Worm (Caenorhabditis elegans) whole organism, late embryonic: ENCODE data around the gene K02F3.12.
A peak's percentile ranks its signal among the peaks of the same experiment; 100 is the strongest.

Source experiments
- K02D7.2 ChIP-seq: sonication (generic microtip); optimal IDR thresholded peaks from 2 replicates; lab custom pipeline; 2017; ENCODE audit warnings: mild to moderate bottlenecking, missing genetic modification characterization, missing compliant biosample characterization
- K09A11.1 ChIP-seq: sonication (generic microtip); optimal IDR thresholded peaks from 2 replicates; lab custom pipeline; 2017; ENCODE audit warnings: antibody characterized with exemption, mild to moderate bottlenecking, missing genetic modification characterization, missing compliant biosample characterization; ENCODE audit not compliant: insufficient read depth
- T23F11.4 ChIP-seq: fragments of 200-800 bp; sonication (Bioruptor generic); optimal IDR thresholded peaks from 2 replicates; lab custom pipeline; 2018; ENCODE audit warnings: mild to moderate bottlenecking, missing genetic modification characterization, missing compliant biosample characterization
- Y22D7AL.16 ChIP-seq: sonication (generic microtip); optimal IDR thresholded peaks from 2 replicates; lab custom pipeline; 2016; ENCODE audit warnings: missing genetic modification characterization, missing compliant biosample characterization
- ahr-1 ChIP-seq: sonication (generic microtip); optimal IDR thresholded peaks from 2 replicates; lab custom pipeline; 2016; ENCODE audit warnings: missing genetic modification characterization, missing compliant biosample characterization
- ceh-18 ChIP-seq: sonication (generic microtip); optimal IDR thresholded peaks from 2 replicates; lab custom pipeline; 2016; ENCODE audit warnings: missing genetic modification characterization, missing compliant biosample characterization
- ceh-19 ChIP-seq: fragments of 200-800 bp; sonication (Bioruptor generic); optimal IDR thresholded peaks from 2 replicates; lab custom pipeline; 2018; ENCODE audit warnings: mild to moderate bottlenecking, missing genetic modification characterization, missing compliant biosample characterization
- ceh-22 ChIP-seq: sonication (generic microtip); optimal IDR thresholded peaks from 2 replicates; lab custom pipeline; 2017; ENCODE audit warnings: missing biosample characterization, missing genetic modification characterization
- ceh-30 ChIP-seq: fragments of 150-350 bp; optimal IDR thresholded peaks from 2 replicates; lab custom pipeline; 2014; ENCODE audit warnings: missing biosample characterization, missing genetic modification characterization
- che-1 ChIP-seq: sonication (generic microtip); optimal IDR thresholded peaks from 2 replicates; lab custom pipeline; 2016; ENCODE audit warnings: mild to moderate bottlenecking, missing genetic modification characterization, missing compliant biosample characterization
- dmd-4 ChIP-seq: sonication (generic microtip); optimal IDR thresholded peaks from 2 replicates; lab custom pipeline; 2016; ENCODE audit warnings: borderline replicate concordance, missing genetic modification characterization, missing compliant biosample characterization
- elt-4 ChIP-seq: sonication (generic microtip); optimal IDR thresholded peaks from 2 replicates; lab custom pipeline; 2016; ENCODE audit warnings: missing genetic modification characterization, missing compliant biosample characterization
- ets-4 ChIP-seq: sonication (generic microtip); optimal IDR thresholded peaks from 2 replicates; lab custom pipeline; 2016; ENCODE audit warnings: missing genetic modification characterization, missing compliant biosample characterization
- fkh-10 ChIP-seq: fragments of 150-350 bp; optimal IDR thresholded peaks from 2 replicates; lab custom pipeline; 2014; ENCODE audit warnings: missing biosample characterization, missing genetic modification reagents, missing genetic modification characterization
- fkh-6 ChIP-seq: sonication (generic microtip); optimal IDR thresholded peaks from 2 replicates; lab custom pipeline; 2016; ENCODE audit warnings: missing genetic modification characterization, missing compliant biosample characterization
- gmeb-2 ChIP-seq: sonication (generic microtip); optimal IDR thresholded peaks from 2 replicates; lab custom pipeline; 2016; ENCODE audit warnings: missing genetic modification characterization, inconsistent platforms, missing compliant biosample characterization
- hlh-13 ChIP-seq: fragments of 200-800 bp; sonication (Bioruptor generic); optimal IDR thresholded peaks from 2 replicates; lab custom pipeline; 2018; ENCODE audit warnings: mild to moderate bottlenecking, missing genetic modification characterization, missing compliant biosample characterization
- madf-2 ChIP-seq: sonication (generic microtip); optimal IDR thresholded peaks from 2 replicates; lab custom pipeline; 2017; ENCODE audit warnings: missing genetic modification characterization, missing compliant biosample characterization
- mec-3 ChIP-seq: sonication (generic microtip); optimal IDR thresholded peaks from 2 replicates; lab custom pipeline; 2016; ENCODE audit warnings: borderline replicate concordance, missing genetic modification characterization, missing compliant biosample characterization
- nfya-1 ChIP-seq: sonication (generic microtip); optimal IDR thresholded peaks from 2 replicates; lab custom pipeline; 2017; ENCODE audit warnings: missing genetic modification characterization, mild to moderate bottlenecking, missing compliant biosample characterization, antibody characterized with exemption, moderate library complexity
- nhr-11 ChIP-seq: fragments of 150-350 bp; optimal IDR thresholded peaks from 2 replicates; lab custom pipeline; 2014; ENCODE audit warnings: missing biosample characterization, missing genetic modification characterization
- npax-4 ChIP-seq: sonication (generic microtip); optimal IDR thresholded peaks from 2 replicates; lab custom pipeline; 2016; ENCODE audit warnings: missing genetic modification characterization, missing compliant biosample characterization
- odd-2 ChIP-seq: sonication (generic microtip); optimal IDR thresholded peaks from 2 replicates; lab custom pipeline; 2017; ENCODE audit warnings: antibody characterized with exemption, mild to moderate bottlenecking, missing genetic modification characterization, missing compliant biosample characterization
- pat-9 ChIP-seq: fragments of 200-800 bp; sonication (Bioruptor generic); optimal IDR thresholded peaks from 2 replicates; lab custom pipeline; 2018; ENCODE audit warnings: mild to moderate bottlenecking, missing genetic modification characterization, moderate library complexity, missing compliant biosample characterization
- pha-2 ChIP-seq: sonication (generic microtip); optimal IDR thresholded peaks from 2 replicates; lab custom pipeline; 2017; ENCODE audit warnings: mild to moderate bottlenecking, missing genetic modification characterization, missing compliant biosample characterization
- pros-1 ChIP-seq: fragments of 150-350 bp; optimal IDR thresholded peaks from 2 replicates; lab custom pipeline; 2014; ENCODE audit warnings: missing biosample characterization, missing genetic modification reagents, missing genetic modification characterization
- ref-2 ChIP-seq: sonication (generic microtip); optimal IDR thresholded peaks from 2 replicates; lab custom pipeline; 2016; ENCODE audit warnings: missing genetic modification characterization, missing compliant biosample characterization
- sox-2 ChIP-seq: fragments of 200-800 bp; sonication (Bioruptor generic); IDR thresholded peaks from 2 replicates; pipeline ENCODE4 v1.3.6; 2022; ENCODE audit warnings: missing genetic modification reagents, missing genetic modification characterization, missing compliant biosample characterization
- sox-4 ChIP-seq: sonication (generic microtip); optimal IDR thresholded peaks from 2 replicates; lab custom pipeline; 2017; ENCODE audit warnings: mild to moderate bottlenecking, missing genetic modification characterization, inconsistent platforms, missing compliant biosample characterization
- syd-9 ChIP-seq: sonication (generic microtip); optimal IDR thresholded peaks from 2 replicates; lab custom pipeline; 2016; ENCODE audit warnings: mild to moderate bottlenecking, missing genetic modification characterization, moderate library complexity, missing compliant biosample characterization
- tbx-2 ChIP-seq: sonication (generic microtip); optimal IDR thresholded peaks from 2 replicates; lab custom pipeline; 2016; ENCODE audit warnings: missing genetic modification characterization, missing compliant biosample characterization
- ttx-3 ChIP-seq: sonication (generic microtip); optimal IDR thresholded peaks from 2 replicates; lab custom pipeline; 2016; ENCODE audit warnings: missing genetic modification reagents, missing genetic modification characterization, missing compliant biosample characterization
- unc-3 ChIP-seq, 2 experiments: fragments of 200-800 bp in 1 of 2; sonication (Bioruptor generic) in 1 of 2; sonication (generic microtip) in 1 of 2; conservative IDR thresholded peaks in 1 of 2; optimal IDR thresholded peaks in 1 of 2; 2 replicates each; pipeline versions ENCODE4 v1.3.6 to Lab custom; 2016 to 2022; ENCODE audit warnings: missing compliant biosample characterization in 2 of 2, missing genetic modification characterization in 2 of 2, missing genetic modification reagents in 1 of 2
- unc-42 ChIP-seq: sonication (generic microtip); optimal IDR thresholded peaks from 2 replicates; lab custom pipeline; 2016; ENCODE audit warnings: missing genotype, missing genetic modification characterization, missing compliant biosample characterization
- unc-86 ChIP-seq: sonication (generic microtip); optimal IDR thresholded peaks from 2 replicates; lab custom pipeline; 2016; ENCODE audit warnings: missing genetic modification characterization, missing compliant biosample characterization

The K02F3.12 gene

DNA sequence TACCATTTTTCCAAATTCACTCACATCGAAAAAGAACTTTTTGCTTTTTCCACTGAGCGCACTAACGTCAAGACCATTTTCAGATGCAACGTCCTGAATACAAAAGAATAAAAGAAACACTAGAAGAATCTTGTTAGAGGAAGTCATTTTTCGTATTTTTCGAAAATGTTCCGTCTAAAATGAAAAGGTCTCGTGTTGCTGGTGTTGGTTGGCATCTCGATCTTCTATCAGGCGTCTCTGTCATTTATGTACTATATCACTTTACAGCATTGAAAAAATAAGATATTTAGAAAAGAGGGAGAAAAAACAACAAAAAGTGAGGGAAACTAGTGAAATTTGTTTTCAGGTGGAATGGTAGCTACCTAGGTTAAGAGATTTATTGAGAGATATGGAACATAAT lies 15.2 kb upstream of the K02F3.12 start, which contains the start of gene K02F3.9:
TSS of gene K02F3.9 (minus strand) at position 190 of the 400 bp plus-strand sequence.
- TF ChIP-seq hlh-13 (GFP tag; lab: Kevin White, UChicago) (no peak), K02D7.2 (no peak), nfya-1 (tag; lab: Kevin White, UChicago) (no peak), K09A11.1 (tag; lab: Kevin White, UChicago) (no peak), unc-3 (GFP tag; conservative IDR thresholded peaks at IDR 0.05; lab: Robert Waterston, UW) (no peak), unc-3 (tag; optimal IDR thresholded peaks at IDR 0.05; lab: Kevin White, UChicago) (no peak), che-1 (tag; lab: Kevin White, UChicago) (no peak), Y22D7AL.16 (tag; lab: Kevin White, UChicago) (no peak), dmd-4 (tag; lab: Kevin White, UChicago) (no peak), mec-3 (tag; lab: Kevin White, UChicago) (no peak), elt-4 (tag; lab: Kevin White, UChicago) (no peak)
- TF ChIP-seq, all 69 proteins: peak for 0

DNA sequence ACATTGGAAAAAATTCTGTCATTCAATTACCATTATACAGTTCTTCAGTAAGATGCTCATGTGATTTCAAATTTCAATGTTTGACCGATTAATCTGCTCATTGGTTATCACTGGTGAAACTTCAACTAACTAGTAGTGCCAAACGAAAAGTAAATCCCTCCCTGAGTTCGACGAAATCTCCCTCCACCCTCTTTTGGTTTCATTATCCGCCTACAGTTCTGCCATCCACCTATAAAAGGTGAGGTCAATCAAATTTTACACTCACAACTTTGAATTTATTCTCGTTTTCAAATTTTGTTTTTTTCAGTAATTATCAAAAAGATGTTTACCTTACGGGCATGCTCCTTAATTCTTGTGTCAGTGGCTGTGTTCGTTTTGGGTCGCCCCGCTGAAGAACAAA lies 13.7 kb upstream of the K02F3.12 start, which contains the start of gene far-8:
TSS of gene far-8 (plus strand) at position 301 of the 400 bp plus-strand sequence.
- no peak for TF ChIP-seq ceh-22
- no peak for TF ChIP-seq sox-4 (tag; lab: Kevin White, UChicago)
- no peak for TF ChIP-seq ttx-3 (tag; lab: Kevin White, UChicago)
- no peak for TF ChIP-seq T23F11.4 (GFP tag; lab: Kevin White, UChicago)
- TF ChIP-seq, all 69 proteins: peak for 0

DNA sequence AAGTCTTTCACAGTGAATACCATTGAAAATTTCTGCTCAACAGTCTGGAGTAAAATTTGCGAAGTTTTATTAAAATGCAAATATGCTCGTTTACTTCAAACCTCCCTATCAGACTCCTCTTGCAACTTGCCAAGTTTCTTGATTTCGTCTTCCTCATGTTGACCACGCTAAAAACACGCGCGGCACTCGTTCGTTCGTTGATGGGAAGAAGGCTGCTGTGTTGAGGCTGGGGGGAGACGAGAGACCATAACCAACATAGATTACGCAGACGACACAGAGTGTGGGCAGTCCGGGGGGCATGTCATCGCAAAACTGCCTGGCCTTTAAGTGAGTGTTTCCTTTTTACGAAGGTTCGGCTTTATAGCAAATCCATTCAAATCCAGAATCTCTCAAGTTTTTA lies 12.4 kb upstream of the K02F3.12 start:
- TF ChIP-seq unc-42 (tag; lab: Kevin White, UChicago) (no peak), unc-86 (tag; lab: Kevin White, UChicago) (no peak), nfya-1 (tag; lab: Kevin White, UChicago) (peak; percentile 31), odd-2 (tag; lab: Kevin White, UChicago) (no peak), che-1 (tag; lab: Kevin White, UChicago) (no peak), sox-4 (tag; lab: Kevin White, UChicago) (no peak), ceh-18 (tag; lab: Kevin White, UChicago) (no peak), ceh-19 (no peak), gmeb-2 (tag; lab: Kevin White, UChicago) (no peak), fkh-6 (peak; percentile 16), syd-9 (tag; lab: Kevin White, UChicago) (no peak), tbx-2 (no peak), npax-4 (tag; lab: Kevin White, UChicago) (no peak), elt-4 (tag; lab: Kevin White, UChicago) (no peak), madf-2 (tag; lab: Kevin White, UChicago) (no peak), pha-2 (tag; lab: Kevin White, UChicago) (no peak)

DNA sequence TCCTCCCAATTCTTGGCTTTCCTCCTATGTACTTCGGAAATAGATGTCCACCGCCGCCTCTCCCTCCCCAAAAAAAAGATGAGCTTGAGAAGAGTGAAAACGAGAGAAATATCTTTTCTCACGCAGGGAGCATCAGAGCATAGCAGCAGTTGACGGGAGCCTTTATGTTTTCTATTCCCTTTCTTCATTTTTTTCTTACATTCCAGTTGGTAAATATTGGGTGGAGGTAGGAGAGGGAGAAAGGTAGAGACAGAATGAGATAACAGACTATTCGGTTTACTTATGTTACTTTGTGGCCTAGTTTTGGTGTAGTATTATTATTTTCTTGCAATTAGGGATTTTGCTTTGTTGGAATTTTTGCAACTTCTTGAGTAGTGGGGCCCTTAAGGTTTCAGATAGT lies 11.8 kb upstream of the K02F3.12 start:
- TF ChIP-seq pros-1 (tag; lab: Kevin White, UChicago) (no peak), dmd-4 (tag; lab: Kevin White, UChicago) (no peak), ref-2 (tag; lab: Kevin White, UChicago) (no peak), K02D7.2 (no peak), odd-2 (tag; lab: Kevin White, UChicago) (no peak), ets-4 (tag; lab: Kevin White, UChicago) (no peak), pat-9 (tag; lab: Kevin White, UChicago) (no peak), sox-4 (tag; lab: Kevin White, UChicago) (no peak), fkh-10 (GFP tag; lab: Kevin White, UChicago) (no peak), ahr-1 (tag; lab: Kevin White, UChicago) (no peak), ceh-30 (tag; lab: Kevin White, UChicago) (no peak), sox-2 (GFP tag; lab: Robert Waterston, UW) (no peak), ceh-22 (no peak), nhr-11 (tag; lab: Kevin White, UChicago) (no peak), ttx-3 (tag; lab: Kevin White, UChicago) (no peak), npax-4 (tag; lab: Kevin White, UChicago) (no peak)
- TF ChIP-seq, all 69 proteins: peak for 0
